Fruit fly (Drosophila melanogaster) S2 (cell line): Measurements from ENCODE around the gene Fbxl7.
"Not testable (repeated sequence)": the region's sequence is repeated elsewhere in the genome, so short reads cannot be mapped to it uniquely, and the experiment has no call there.

ENCODE experiments used
- CG8478 ChIP-seq: fragments of >200 bp; optimal IDR thresholded peaks from 2 replicates; lab custom pipeline; 2018
- CTCF ChIP-seq, 2 experiments: fragments of >200 bp; optimal IDR thresholded peaks; 2 replicates each; lab custom pipeline; 2018

The Fbxl7 gene

DNA sequence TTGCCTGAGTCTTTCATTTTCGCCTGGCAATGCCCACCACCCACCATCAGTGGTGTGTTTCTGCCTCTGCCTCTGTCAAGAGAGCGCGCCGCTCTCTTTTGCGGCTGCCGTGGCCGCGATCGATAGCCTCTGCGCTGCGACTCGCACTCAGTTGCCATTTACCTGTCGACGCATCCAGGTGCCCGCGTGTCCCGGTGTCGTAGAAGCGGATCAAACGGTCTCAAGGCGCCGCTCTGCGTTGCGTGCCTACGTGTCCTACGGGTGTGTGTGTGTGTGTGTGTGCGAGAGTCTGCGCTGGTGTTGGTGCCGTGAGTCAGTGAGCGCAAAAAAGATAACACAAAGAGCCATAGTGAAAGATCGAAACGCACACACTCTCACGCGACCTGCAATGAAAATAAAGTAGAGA lies at the start of gene Fbxl7:
TSS of gene Fbxl7 (plus strand) at position 148 of the 406 bp plus-strand sequence.
- TF ChIP-seq CTCF (optimal IDR thresholded peaks at IDR 0.05; lab: Kevin White, UChicago) = no peak
- no peak for TF ChIP-seq CG8478 (lab: Kevin White, UChicago)

- TF ChIP-seq CG8478 (lab: Kevin White, UChicago) (no peak), CTCF (optimal IDR thresholded peaks at IDR 0.05; lab: Kevin White, UChicago) (no peak)
Measured at dm6 chr3R:15872829-15873440, 47.8 kb upstream of the Fbxl7 start.

DNA sequence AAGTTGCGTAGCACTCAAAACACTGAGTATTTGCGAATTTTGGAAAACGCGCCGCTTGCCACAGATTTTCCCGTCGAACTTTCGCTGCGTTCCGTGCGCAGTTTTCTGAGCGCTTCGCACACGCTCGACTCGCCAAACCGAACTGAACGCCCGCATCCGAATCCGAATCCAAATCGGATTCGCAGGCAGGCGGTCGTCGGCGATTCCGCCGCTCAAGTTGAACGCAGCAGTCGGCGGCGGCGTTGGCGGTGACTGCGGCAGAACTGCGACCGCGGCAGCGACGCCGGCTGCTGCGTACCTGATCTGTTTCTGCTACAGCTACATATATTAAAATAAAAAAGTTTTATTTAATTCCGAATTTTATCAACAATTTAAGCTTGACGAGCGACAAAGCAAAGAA lies 45.1 kb upstream of the Fbxl7 start, which contains the start of gene CG31183:
TSS of gene CG31183 (minus strand) at position 329 of the 400 bp plus-strand sequence.
- no peak for TF ChIP-seq CTCF (optimal IDR thresholded peaks at IDR 0.05; lab: Kevin White, UChicago)
- TF ChIP-seq CG8478 (lab: Kevin White, UChicago) = no peak

dm6 chr3R:15891188-15891820 lies 29.4 kb upstream of the Fbxl7 start:
- TF ChIP-seq CG8478 (lab: Kevin White, UChicago) (no peak), CTCF (optimal IDR thresholded peaks at IDR 0.05; lab: Kevin White, UChicago) (no peak)

dm6 chr3R:15895978-15896377 lies 24.7 kb upstream of the Fbxl7 start, which contains the start of gene CG14877:
CG14877 (minus strand) TSS chr3R:15896078.
- TF ChIP-seq CTCF (optimal IDR thresholded peaks at IDR 0.05; lab: Kevin White, UChicago) (no peak), CG8478 (lab: Kevin White, UChicago) (no peak)

DNA sequence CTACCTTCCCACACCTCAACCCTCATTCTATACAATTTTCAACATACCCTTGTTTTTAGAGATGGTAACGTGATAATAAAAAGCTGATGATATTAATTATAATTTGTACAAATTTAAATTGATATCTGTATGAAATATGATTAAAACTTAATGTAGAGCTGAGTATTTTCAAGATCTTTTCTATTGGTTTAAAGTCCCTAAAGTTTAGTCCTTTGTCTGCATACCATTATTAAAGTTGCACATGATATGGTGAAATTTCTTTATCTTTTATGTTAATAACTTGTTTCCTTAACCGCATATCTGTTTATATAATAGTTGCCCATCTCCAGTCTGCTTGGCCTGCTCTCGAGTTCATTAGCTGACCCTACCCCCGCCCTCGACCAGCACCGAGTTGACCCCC lies 22.4 kb upstream of the Fbxl7 start:
- TF ChIP-seq CTCF (optimal IDR thresholded peaks at IDR 0.05; lab: Kevin White, UChicago) (no peak), CG8478 (lab: Kevin White, UChicago) (no peak)

- no peak for TF ChIP-seq CTCF (optimal IDR thresholded peaks at IDR 0.05; lab: Kevin White, UChicago)
Measured at dm6 chr3R:15899650-15900049, 21.0 kb upstream of the Fbxl7 start.

DNA sequence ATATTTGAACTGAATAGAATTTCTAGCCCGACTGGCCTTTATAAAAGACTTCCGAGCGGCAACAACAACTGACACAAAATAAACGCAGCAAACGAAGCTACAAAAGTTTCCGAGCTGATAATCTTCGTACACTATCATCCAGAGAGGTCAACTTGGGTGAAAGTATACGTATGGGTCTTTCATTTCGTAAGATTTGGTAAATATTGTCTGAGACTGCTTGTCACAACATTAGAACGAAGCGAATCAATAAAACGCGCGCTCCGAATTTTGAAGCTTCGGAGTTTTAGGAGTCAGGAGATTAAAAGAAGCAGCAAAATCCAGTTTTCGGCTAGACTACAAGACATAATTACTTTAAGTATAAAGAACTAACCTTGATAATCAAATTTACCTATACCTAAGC lies 16.2 kb upstream of the Fbxl7 start, which contains the start of gene glob1:
TSS of gene glob1 (minus strand) at position 101 of the 400 bp plus-strand sequence.
- TF ChIP-seq CG8478 (lab: Kevin White, UChicago); CTCF (optimal IDR thresholded peaks at IDR 0.05; lab: Kevin White, UChicago): not testable (repeated sequence)

- TF ChIP-seq CTCF (optimal IDR thresholded peaks at IDR 0.05; lab: Kevin White, UChicago); CG8478 (lab: Kevin White, UChicago): not testable (repeated sequence)
Measured at dm6 chr3R:15908098-15908497, 12.6 kb upstream of the Fbxl7 start, which contains the start of gene EndoU. EndoU (plus strand) TSS chr3R:15908398.

DNA sequence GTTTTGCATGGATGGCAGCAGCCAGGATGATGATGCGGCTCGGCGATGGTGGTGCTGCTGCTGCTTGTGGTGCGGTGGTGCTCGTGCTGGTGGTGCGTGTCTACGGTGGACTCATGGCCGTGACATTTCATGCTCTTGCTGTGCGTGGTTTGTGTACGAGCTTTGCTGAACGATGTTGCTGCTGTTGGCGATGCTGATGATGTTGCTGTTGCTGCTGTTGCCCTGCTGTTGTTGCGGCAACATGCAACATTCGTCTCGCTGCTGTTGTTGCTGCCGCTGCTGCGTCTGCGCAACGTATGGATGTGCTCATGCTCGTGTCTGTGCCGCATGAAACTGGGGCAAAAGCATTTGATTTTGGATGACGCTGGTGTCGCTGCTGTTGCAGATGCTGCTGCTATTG lies 7.5 kb upstream of the Fbxl7 start:
- TF ChIP-seq CTCF (optimal IDR thresholded peaks at IDR 0.05; lab: Kevin White, UChicago) (peak in 1 of 2 experiments; percentile 42), CG8478 (lab: Kevin White, UChicago) (no peak)

dm6 chr3R:15917907-15918306 lies 2.8 kb upstream of the Fbxl7 start, which contains the start of gene CG45105:
CG45105 (minus strand) TSS chr3R:15918007.
- TF ChIP-seq CTCF (optimal IDR thresholded peaks at IDR 0.05; lab: Kevin White, UChicago) (no peak), CG8478 (lab: Kevin White, UChicago) (no peak)

DNA sequence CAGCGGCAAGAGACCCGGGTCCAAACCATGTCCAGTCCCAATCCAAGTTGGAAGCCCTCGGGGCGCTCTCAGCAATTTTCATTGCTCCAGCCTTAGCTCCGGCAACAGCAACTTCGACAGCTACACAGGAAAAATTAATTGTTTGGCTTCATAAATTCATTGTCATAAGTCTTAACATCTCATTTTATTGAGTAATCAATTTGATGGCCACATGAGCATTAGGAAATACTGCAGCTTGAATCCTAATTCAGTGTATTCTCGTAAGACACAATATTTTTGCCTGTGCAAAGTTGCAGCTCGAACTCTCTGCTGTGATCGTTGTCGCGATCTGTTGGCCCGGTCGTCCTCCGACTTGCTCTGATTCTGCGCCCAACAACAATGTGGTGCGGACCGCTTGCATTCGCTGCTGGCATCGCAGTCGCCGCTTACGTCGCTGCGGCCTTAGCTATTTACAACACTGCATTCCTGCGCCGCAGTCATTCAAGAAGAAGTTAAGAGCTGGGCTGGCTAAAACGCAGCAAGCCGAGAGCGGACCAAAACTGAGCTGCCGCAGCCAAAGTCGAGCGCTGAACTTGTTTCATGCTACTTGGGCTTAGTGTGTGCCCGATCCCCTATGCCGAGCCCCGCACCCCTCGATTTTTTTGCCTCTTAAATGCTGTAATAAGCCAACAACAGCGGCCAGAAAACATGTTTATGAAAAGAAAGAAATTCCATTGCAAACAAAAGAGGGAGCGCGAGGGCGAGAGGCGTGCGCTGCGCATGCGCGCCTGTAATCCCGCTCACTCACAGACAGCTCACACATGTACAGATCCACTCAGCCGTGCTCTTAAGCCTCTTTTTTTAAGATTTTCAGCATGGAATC lies 1.1 kb upstream of the Fbxl7 start:
- TF ChIP-seq CTCF (optimal IDR thresholded peaks at IDR 0.05; lab: Kevin White, UChicago) = no peak
- no peak for TF ChIP-seq CG8478 (lab: Kevin White, UChicago)

- TF ChIP-seq CTCF (optimal IDR thresholded peaks at IDR 0.05; lab: Kevin White, UChicago) (no peak), CG8478 (lab: Kevin White, UChicago) (no peak)
Measured at dm6 chr3R:15920229-15920533, 517 bp upstream of the Fbxl7 start.

DNA sequence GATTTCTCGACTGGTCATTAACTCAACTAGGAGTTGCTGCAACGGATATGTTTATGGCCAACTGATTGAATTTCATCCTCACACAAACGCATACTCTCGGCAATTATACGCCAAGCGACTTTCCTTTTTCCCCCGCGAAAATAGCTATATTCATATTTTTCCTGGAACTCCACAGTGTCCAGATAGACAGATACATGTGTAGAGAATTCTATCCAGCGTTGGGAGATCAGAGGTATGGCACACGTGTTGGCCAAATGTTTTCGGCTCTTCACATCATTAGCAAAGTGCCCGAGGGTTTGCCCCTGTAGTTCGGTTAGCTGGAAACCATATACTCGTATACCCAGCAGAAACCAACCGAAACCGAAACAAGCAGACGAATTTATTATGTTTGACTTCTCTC lies 1.0 kb downstream of the Fbxl7 start:
- TF ChIP-seq CG8478 (lab: Kevin White, UChicago) (no peak), CTCF (optimal IDR thresholded peaks at IDR 0.05; lab: Kevin White, UChicago) (no peak)
